Worm (Caenorhabditis elegans): ENCODE data around the gene sdz-21.

The sdz-21 gene

DNA sequence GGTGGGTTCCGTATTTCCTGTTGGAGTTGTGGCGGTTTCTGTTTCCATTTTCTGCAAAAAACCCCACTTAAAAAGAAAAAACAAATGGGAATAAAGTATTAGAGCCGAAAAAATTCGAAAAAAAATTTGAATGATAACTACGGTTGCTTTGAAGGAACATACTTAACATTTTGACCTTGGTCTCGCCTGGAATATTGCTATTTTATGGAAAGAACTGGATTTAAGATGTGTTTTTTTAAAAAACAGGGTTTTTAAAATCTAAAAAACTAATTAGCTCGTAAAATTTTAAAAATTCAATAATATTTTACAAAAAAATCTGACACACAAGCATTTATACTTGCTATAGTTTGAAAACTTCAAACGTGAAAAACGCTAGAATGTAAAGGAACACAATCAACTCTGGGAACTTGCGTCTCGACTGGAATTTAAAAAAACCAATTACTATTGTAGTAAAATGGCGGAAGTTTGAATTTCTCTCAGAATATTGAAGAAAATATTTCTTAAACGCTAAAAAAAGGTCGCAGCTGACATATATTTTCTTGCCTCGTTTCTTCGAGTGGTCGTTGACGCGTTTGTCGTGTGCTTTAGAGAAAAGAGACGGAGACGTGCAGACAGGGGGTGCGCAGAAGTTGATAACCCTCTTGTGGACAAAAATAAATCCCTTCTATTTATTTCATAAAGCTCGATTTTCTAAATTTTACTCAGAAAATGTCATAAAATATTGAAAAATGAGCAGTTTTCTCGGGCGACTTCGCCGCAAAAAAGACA lies 41.3 kb upstream of the sdz-21 start, which contains the start of the genes lgg-3 and rgs-5 (continued):
- no peak for TF ChIP-seq F55B11.4 (tag; optimal IDR thresholded peaks at IDR 0.05; ENCODE audit: borderline replicate concordance, insufficient read depth)
- TF ChIP-seq madf-3 (GFP tag; IDR thresholded peaks at IDR 0.05): no peak
- no peak for TF ChIP-seq rec-8 (tag; optimal IDR thresholded peaks at IDR 0.05)
- no peak for TF ChIP-seq attf-6 (GFP tag; IDR thresholded peaks at IDR 0.05)
- TF ChIP-seq hmg-1.2 (GFP tag; IDR thresholded peaks at IDR 0.05): peak; percentile 13; the same call in 1 of the 2 replicates

DNA sequence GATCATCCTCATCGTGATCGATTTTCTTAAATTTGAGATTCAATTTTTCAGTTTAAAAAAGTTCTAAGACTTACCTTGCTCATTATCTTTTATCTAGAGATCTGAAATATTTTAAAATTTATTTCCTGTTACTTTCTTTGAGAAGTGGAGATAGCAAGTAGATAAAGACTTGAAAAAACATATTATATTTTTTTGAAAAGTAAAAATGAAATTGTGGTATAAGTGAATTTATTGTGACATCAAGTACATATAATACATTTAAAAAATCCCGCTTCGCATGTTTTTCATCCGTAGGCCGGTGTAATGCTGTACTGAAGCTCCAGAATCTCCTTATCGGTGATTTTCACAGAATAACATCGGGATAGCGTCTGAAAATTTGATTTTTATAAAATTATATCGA lies 40.4 kb upstream of the sdz-21 start, which contains the start of gene B0336.7:
TSS of gene B0336.7 (minus strand) at position 101 of the 400 bp plus-strand sequence.
- TF ChIP-seq ekl-4 (GFP tag; IDR thresholded peaks at IDR 0.05) (no peak), C17E4.6 (GFP tag; IDR thresholded peaks at IDR 0.05) (no peak), cebp-2 (GFP tag; IDR thresholded peaks at IDR 0.05) (no peak), F23B12.7 (tag; optimal IDR thresholded peaks at IDR 0.05; ENCODE audit: insufficient read depth) (no peak), aptf-2 (GFP tag; conservative IDR thresholded peaks at IDR 0.05) (no peak), ets-4 (GFP tag; optimal IDR thresholded peaks at IDR 0.05) (no peak), T26A5.8 (tag; optimal IDR thresholded peaks at IDR 0.05) (no peak), F57C9.4 (tag; optimal IDR thresholded peaks at IDR 0.05) (no peak), dpff-1 (tag; optimal IDR thresholded peaks at IDR 0.05) (no peak), zfh-2 (GFP tag; conservative IDR thresholded peaks at IDR 0.05) (no peak), attf-3 (GFP tag; conservative IDR thresholded peaks at IDR 0.05) (no peak), egl-18 (GFP tag; IDR thresholded peaks at IDR 0.05) (no peak)

DNA sequence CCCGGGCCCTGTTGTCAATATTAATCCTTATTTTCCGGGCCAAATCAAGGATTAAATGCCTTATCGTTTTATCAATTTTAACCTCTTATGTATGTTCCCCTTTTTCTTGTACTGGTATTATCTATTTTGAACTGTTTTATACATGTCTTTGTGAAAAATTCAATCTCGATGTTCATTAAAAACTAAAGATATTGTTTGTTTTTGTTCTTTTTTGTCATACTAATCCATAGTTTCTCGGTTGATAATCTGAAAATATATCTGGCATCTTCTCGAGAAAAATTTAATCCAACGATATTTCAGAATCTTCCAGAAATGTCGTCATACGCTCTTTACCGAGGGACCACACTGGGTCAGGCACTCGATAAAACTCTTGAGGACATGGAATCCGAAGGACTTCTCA lies 36.9 kb upstream of the sdz-21 start, which contains the start of gene B0336.13:
TSS of gene B0336.13 (plus strand) at position 301 of the 400 bp plus-strand sequence.
- TF ChIP-seq madf-6 (GFP tag; IDR thresholded peaks at IDR 0.05): peak; percentile 15; the same call in 1 of the 2 replicates
- 0 out of 2 replicates have a peak, but pooled peaks have one; percentile 46 for TF ChIP-seq hsf-1 (GFP tag; IDR thresholded peaks at IDR 0.05)
- no peak for TF ChIP-seq egl-18 (GFP tag; IDR thresholded peaks at IDR 0.05)

DNA sequence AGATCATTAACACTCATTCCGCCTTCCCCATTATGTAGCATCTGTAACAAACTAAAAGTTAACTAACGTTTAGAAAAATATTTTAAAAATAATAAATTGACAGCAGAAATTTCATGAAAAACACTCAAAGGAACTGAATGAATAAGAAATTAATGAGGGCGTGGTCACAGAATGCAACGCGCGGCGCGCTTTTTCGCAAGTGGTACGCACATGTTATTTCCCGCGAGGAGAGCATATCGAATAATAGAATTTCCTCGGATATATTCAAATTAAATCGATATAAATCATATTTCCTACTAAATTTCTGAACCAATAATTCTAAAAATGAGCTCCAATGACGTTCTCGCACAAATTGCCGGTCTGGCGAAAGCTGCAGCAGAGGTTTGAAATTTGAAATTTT lies 35.8 kb upstream of the sdz-21 start, which contains the start of the genes abi-1 and arle-14:
TSS of gene abi-1 (minus strand) at position 51 of the 400 bp plus-strand sequence.
TSS of gene arle-14 (plus strand) at position 217 of the 400 bp plus-strand sequence.
- TF ChIP-seq madf-6 (GFP tag; IDR thresholded peaks at IDR 0.05): peak; percentile 75; the same call in 1 of the 2 replicates
- 0 out of 2 replicates have a peak, but pooled peaks have one; percentile 16 for TF ChIP-seq ceh-91 (GFP tag; IDR thresholded peaks at IDR 0.05)
- TF ChIP-seq F33H1.4 (GFP tag; IDR thresholded peaks at IDR 0.05): peak; percentile 43; the same call in 1 of the 2 replicates
- no peak for TF ChIP-seq T07F8.4 (tag; optimal IDR thresholded peaks at IDR 0.05)
- peak; percentile 33 for TF ChIP-seq lsl-1 (GFP tag; optimal IDR thresholded peaks at IDR 0.05)
- TF ChIP-seq snpc-3.4 (tag; optimal IDR thresholded peaks at IDR 0.05): peak; percentile 29
- TF ChIP-seq hmg-1.2 (GFP tag; IDR thresholded peaks at IDR 0.05): no peak
- TF ChIP-seq D2030.7 (GFP tag; IDR thresholded peaks at IDR 0.05): peak; percentile 16; the same call in 1 of the 2 replicates
- 0 out of 2 replicates have a peak, but pooled peaks have one; percentile 18 for TF ChIP-seq madf-8 (GFP tag; conservative IDR thresholded peaks at IDR 0.05)
- no peak for TF ChIP-seq attf-3 (GFP tag; conservative IDR thresholded peaks at IDR 0.05)
- TF ChIP-seq mcd-1 (GFP tag; IDR thresholded peaks at IDR 0.05): 0 out of 2 replicates have a peak, but pooled peaks have one; percentile 25
- TF ChIP-seq somi-1 (GFP tag; optimal IDR thresholded peaks at IDR 0.05): no peak
- no peak for TF ChIP-seq ztf-3 (GFP tag; optimal IDR thresholded peaks at IDR 0.05)
- no peak for TF ChIP-seq ceh-58 (GFP tag; IDR thresholded peaks at IDR 0.05)
- TF ChIP-seq efl-1 (GFP tag; optimal IDR thresholded peaks at IDR 0.05): peak; percentile 81
- peak; percentile 51 for TF ChIP-seq snpc-1.1 (tag; optimal IDR thresholded peaks at IDR 0.05; ENCODE audit: insufficient read depth)
- no peak for TF ChIP-seq egl-44 (GFP tag; IDR thresholded peaks at IDR 0.05)
- peak; percentile 7 for TF ChIP-seq lin-54 (GFP tag; optimal IDR thresholded peaks at IDR 0.05)
- no peak for TF ChIP-seq pbrm-1 (GFP tag; IDR thresholded peaks at IDR 0.05)
- peak; percentile 23 for TF ChIP-seq dpl-1 (GFP tag; optimal IDR thresholded peaks at IDR 0.05)
